Fruit fly (Drosophila melanogaster) whole organism, embryonic: ENCODE data around the gene meep.
"Not testable (repeated sequence)": the region's sequence is repeated elsewhere in the genome, so short reads cannot be mapped to it uniquely, and the experiment has no call there.

Experiments used
- Antp ChIP-seq: fragments of 200-800 bp; sonication (Bioruptor generic); optimal IDR thresholded peaks from 3 replicates; lab custom pipeline; 2016; ENCODE audit warnings: missing biosample characterization, missing genetic modification characterization
- CG10543 ChIP-seq: fragments of 200-800 bp; sonication (Bioruptor generic); optimal IDR thresholded peaks from 3 replicates; lab custom pipeline; 2017; ENCODE audit warnings: missing biosample characterization, mild to moderate bottlenecking, missing genetic modification characterization, moderate library complexity
- CG11085 ChIP-seq: fragments of 200-800 bp; sonication (Bioruptor generic); IDR thresholded peaks from 2 replicates; pipeline ENCODE4 v1.3.6; 2022; ENCODE audit warnings: missing biosample characterization, missing genetic modification characterization
- CG11247 ChIP-seq: fragments of 200-800 bp; sonication (Bioruptor generic); IDR thresholded peaks from 2 replicates; pipeline ENCODE4 v1.3.6; 2022; ENCODE audit warnings: missing biosample characterization, missing genetic modification characterization
- CG12155 ChIP-seq: fragments of 200-800 bp; sonication (Bioruptor generic); optimal IDR thresholded peaks from 3 replicates; lab custom pipeline; 2016; ENCODE audit warnings: missing biosample characterization, missing genetic modification characterization
- CG12391 ChIP-seq: fragments of 200-800 bp; sonication (Bioruptor generic); optimal IDR thresholded peaks from 3 replicates; lab custom pipeline; 2018; ENCODE audit warnings: missing biosample characterization, mild to moderate bottlenecking, missing genetic modification characterization, moderate library complexity
- CG14050 ChIP-seq: fragments of 200-800 bp; sonication (Bioruptor generic); IDR thresholded peaks from 3 replicates; pipeline ENCODE4 v1.3.6; 2022; ENCODE audit warnings: missing biosample characterization, missing genetic modification characterization
- CG1832 ChIP-seq: fragments of 200-800 bp; sonication (Bioruptor generic); optimal IDR thresholded peaks from 2 replicates; lab custom pipeline; 2017; ENCODE audit warnings: missing biosample characterization, mild to moderate bottlenecking, missing genetic modification characterization, inconsistent platforms
- CG2678 ChIP-seq: fragments of 200-800 bp; sonication (Bioruptor generic); optimal IDR thresholded peaks from 3 replicates; lab custom pipeline; 2019; ENCODE audit warnings: missing biosample characterization, mild to moderate bottlenecking, missing genetic modification characterization, moderate library complexity
- CG2875 ChIP-seq: fragments of 200-800 bp; sonication (Bioruptor generic); optimal IDR thresholded peaks from 2 replicates; lab custom pipeline; 2017; ENCODE audit warnings: missing biosample characterization, mild to moderate bottlenecking, missing genetic modification characterization, missing genetic modification reagents
- CG34422 ChIP-seq: fragments of 200-800 bp; sonication (Bioruptor generic); IDR thresholded peaks from 3 replicates; pipeline ENCODE4 v1.3.6; 2022; ENCODE audit warnings: missing biosample characterization, missing genetic modification characterization
- CG4730 ChIP-seq: fragments of 200-800 bp; sonication (Bioruptor generic); IDR thresholded peaks from 2 replicates; pipeline ENCODE4 v1.3.6; 2022; ENCODE audit warnings: missing biosample characterization, missing genetic modification characterization
- CG7556 ChIP-seq: fragments of 200-800 bp; sonication (Bioruptor generic); optimal IDR thresholded peaks from 2 replicates; lab custom pipeline; 2017; ENCODE audit warnings: missing biosample characterization, mild to moderate bottlenecking, missing genetic modification characterization
- CG7745 ChIP-seq: fragments of 200-800 bp; sonication (Bioruptor generic); optimal IDR thresholded peaks from 2 replicates; lab custom pipeline; 2018; ENCODE audit warnings: missing biosample characterization, mild to moderate bottlenecking, missing genetic modification characterization, moderate library complexity
- CoRest ChIP-seq: fragments of 200-800 bp; sonication (Bioruptor generic); optimal IDR thresholded peaks from 3 replicates; lab custom pipeline; 2018; ENCODE audit warnings: missing biosample characterization, mild to moderate bottlenecking, missing genetic modification characterization, moderate library complexity
- Dad ChIP-seq: fragments of 200-800 bp; sonication (Bioruptor generic); optimal IDR thresholded peaks from 3 replicates; lab custom pipeline; 2016; ENCODE audit warnings: missing biosample characterization, missing genetic modification characterization
- Deaf1 ChIP-seq: fragments of 200-800 bp; optimal IDR thresholded peaks from 3 replicates; lab custom pipeline; 2019; ENCODE audit warnings: missing biosample characterization, mild to moderate bottlenecking, missing genetic modification characterization, moderate library complexity
- Doc3 ChIP-seq: fragments of 200-800 bp; sonication (Bioruptor generic); IDR thresholded peaks from 3 replicates; pipeline ENCODE4 v1.3.6; 2022; ENCODE audit warnings: missing biosample characterization, missing genetic modification characterization; ENCODE audit not compliant: partially characterized antibody
- HHEX ChIP-seq: fragments of 200-800 bp; sonication (Bioruptor generic); optimal IDR thresholded peaks from 3 replicates; lab custom pipeline; 2017; ENCODE audit warnings: missing biosample characterization, mild to moderate bottlenecking, missing genetic modification characterization, missing genetic modification reagents
- Mad ChIP-seq: fragments of 200-800 bp; sonication (Bioruptor generic); optimal IDR thresholded peaks from 2 replicates; lab custom pipeline; 2016; ENCODE audit warnings: missing biosample characterization, missing genetic modification characterization
- Mrtf ChIP-seq: fragments of 200-800 bp; sonication (Bioruptor generic); IDR thresholded peaks from 3 replicates; pipeline ENCODE4 v1.3.6; 2022; ENCODE audit warnings: missing biosample characterization, missing genetic modification characterization
- Neu2 ChIP-seq: fragments of 200-800 bp; sonication (Bioruptor generic); optimal IDR thresholded peaks from 3 replicates; lab custom pipeline; 2016; ENCODE audit warnings: missing biosample characterization, missing genetic modification characterization, borderline replicate concordance
- Pdp1 ChIP-seq, 2 experiments: fragments of 200-800 bp; sonication (Bioruptor generic); optimal IDR thresholded peaks; 3 replicates each; lab custom pipeline; 2016; ENCODE audit warnings: missing biosample characterization in 2 of 2, missing genetic modification characterization in 2 of 2, mild to moderate bottlenecking in 1 of 2, moderate library complexity in 1 of 2
- Vsx1 ChIP-seq: fragments of 200-800 bp; sonication (Bioruptor generic); optimal IDR thresholded peaks from 2 replicates; lab custom pipeline; 2017; ENCODE audit warnings: missing biosample characterization, mild to moderate bottlenecking, missing genetic modification characterization, missing genetic modification reagents
- al ChIP-seq: fragments of 200-800 bp; sonication (Bioruptor generic); IDR thresholded peaks from 2 replicates; pipeline ENCODE4 v1.3.6; 2022; ENCODE audit warnings: missing biosample characterization, missing genetic modification characterization
- bbx ChIP-seq: fragments of 200-800 bp; sonication (Bioruptor generic); IDR thresholded peaks from 2 replicates; pipeline ENCODE4 v1.3.6; 2022; ENCODE audit warnings: missing biosample characterization, missing genetic modification characterization; ENCODE audit not compliant: partially characterized antibody
- fd96Cb ChIP-seq: fragments of 200-800 bp; sonication (Bioruptor generic); optimal IDR thresholded peaks from 2 replicates; lab custom pipeline; 2018; ENCODE audit warnings: missing biosample characterization, mild to moderate bottlenecking, missing genetic modification characterization, moderate library complexity
- kni ChIP-seq: fragments of 200-800 bp; sonication (Bioruptor generic); optimal IDR thresholded peaks from 3 replicates; lab custom pipeline; 2017; ENCODE audit warnings: mild to moderate bottlenecking, missing biosample characterization, missing genetic modification reagents, missing genetic modification characterization
- pnt ChIP-seq: fragments of 200-800 bp; sonication (Bioruptor generic); optimal IDR thresholded peaks from 3 replicates; lab custom pipeline; 2016; ENCODE audit warnings: missing biosample characterization, missing genetic modification characterization
- pzg ChIP-seq: fragments of 200-800 bp; sonication (Bioruptor generic); optimal IDR thresholded peaks from 3 replicates; lab custom pipeline; 2018; ENCODE audit warnings: missing biosample characterization, mild to moderate bottlenecking, missing genetic modification characterization, moderate library complexity
- repo ChIP-seq: fragments of 200-800 bp; sonication (Bioruptor generic); optimal IDR thresholded peaks from 2 replicates; lab custom pipeline; 2016; ENCODE audit warnings: missing biosample characterization, missing genetic modification characterization
- rib ChIP-seq: fragments of 200-800 bp; sonication (Bioruptor generic); IDR thresholded peaks from 2 replicates; pipeline ENCODE4 v1.3.6; 2022; ENCODE audit warnings: missing biosample characterization, missing genetic modification characterization
- run ChIP-seq: fragments of 200-800 bp; sonication (Bioruptor generic); optimal IDR thresholded peaks from 3 replicates; lab custom pipeline; 2018; ENCODE audit warnings: missing biosample characterization, mild to moderate bottlenecking, missing genetic modification characterization
- scrt ChIP-seq: fragments of 200-800 bp; sonication (Bioruptor generic); optimal IDR thresholded peaks from 2 replicates; lab custom pipeline; 2018; ENCODE audit warnings: missing biosample characterization, mild to moderate bottlenecking, missing genetic modification characterization, moderate library complexity

Gene meep

dm6 chr3L:1247627-1248295, 44.9 kb upstream of the meep start, which contains the start of the genes Psf1 and Sac1 (continued):
- TF ChIP-seq Antp (GFP tag; lab: Kevin White, UChicago) (peak; percentile 72), CG2678 (peak; percentile 48), CG2875 (no peak), bbx (peak; percentile 68), CG1832 (GFP tag; lab: Kevin White, UChicago) (no peak), pnt (peak; percentile 7), Neu2 (GFP tag; lab: Kevin White, UChicago) (no peak), CG14050 (GFP tag; lab: Robert Waterston, UW) (no peak), scrt (GFP tag; lab: Kevin White, UChicago) (no peak), CG12155 (GFP tag; lab: Kevin White, UChicago) (peak; percentile 70), HHEX (GFP tag; lab: Kevin White, UChicago) (no peak), CG7745 (tag; lab: Kevin White, UChicago) (no peak), al (0 out of 2 replicates have a peak, but pooled peaks have one; percentile 29), CG12391 (tag; lab: Kevin White, UChicago) (peak; percentile 64), repo (GFP tag; lab: Kevin White, UChicago) (peak; percentile 27), CG11085 (GFP tag; lab: Robert Waterston, UW) (no peak; the same call in 1 of the 2 replicates)

- TF ChIP-seq pzg; CG34422 (GFP tag; lab: Robert Waterston, UW); CG10543: not testable (repeated sequence)
Observed at dm6 chr3L:1246823-1247222, 44.0 kb upstream of the meep start, which contains the start of gene CG32318. TSS of gene CG32318 (minus strand) at chr3L:1246923.

dm6 chr3L:1245810-1246209, 43.0 kb upstream of the meep start, which contains the start of gene Klp61F:
TSS of gene Klp61F (minus strand) at chr3L:1245910.
- TF ChIP-seq Mrtf (GFP tag; lab: Robert Waterston, UW); Vsx1 (GFP tag; lab: Kevin White, UChicago); CG7556 (GFP tag; lab: Kevin White, UChicago): not testable (repeated sequence)

dm6 chr3L:1238219-1238618, 35.4 kb upstream of the meep start, which contains the start of gene CG9192:
TSS of gene CG9192 (minus strand) at chr3L:1238319.
- TF ChIP-seq rib (GFP tag; lab: Robert Waterston, UW) (no peak), run (tag; lab: Kevin White, UChicago) (no peak), Dad (GFP tag; lab: Kevin White, UChicago) (no peak), CG11247 (GFP tag; lab: Robert Waterston, UW) (0 out of 2 replicates have a peak, but pooled peaks have one; percentile 27), fd96Cb (tag; lab: Kevin White, UChicago) (no peak), Doc3 (GFP tag; lab: Robert Waterston, UW) (no peak), Deaf1 (tag; lab: Kevin White, UChicago) (peak; percentile 43), Mad (no peak), CoRest (tag; lab: Kevin White, UChicago) (no peak), CG4730 (no peak), Pdp1 (GFP tag; optimal IDR thresholded peaks at IDR 0.05; lab: Kevin White, UChicago) (peak in 1 of 2 experiments; percentile 84), kni (GFP tag; lab: Kevin White, UChicago) (no peak)
